Worm (Caenorhabditis elegans) whole organism, L1 larva: ENCODE data around the gene spat-2.

ENCODE experiments used
- Y116A8C.19 ChIP-seq: sonication (generic microtip); optimal IDR thresholded peaks from 2 replicates; lab custom pipeline; 2016; ENCODE audit warnings: missing compliant biosample characterization, missing genetic modification characterization, borderline replicate concordance
- aha-1 ChIP-seq: fragments of 150-350 bp; optimal IDR thresholded peaks from 2 replicates; lab custom pipeline; 2014; ENCODE audit warnings: missing biosample characterization, missing genetic modification characterization
- aly-2 ChIP-seq: fragments of 150-350 bp; optimal IDR thresholded peaks from 2 replicates; lab custom pipeline; 2014; ENCODE audit warnings: missing biosample characterization, missing genetic modification characterization
- blmp-1 ChIP-seq: fragments of 150-350 bp; optimal IDR thresholded peaks from 2 replicates; lab custom pipeline; 2014; ENCODE audit warnings: missing biosample characterization, missing genetic modification characterization
- ceh-82 ChIP-seq, 3 experiments: fragments of 150-350 bp in 1 of 3; sonication (generic microtip) in 2 of 3; optimal IDR thresholded peaks; 2 replicates each; lab custom pipeline; 2014 to 2017; ENCODE audit warnings: missing biosample characterization in 3 of 3, missing genetic modification characterization in 3 of 3
- ceh-88 ChIP-seq: fragments of 200-800 bp; sonication (Bioruptor generic); IDR thresholded peaks from 2 replicates; pipeline ENCODE4 v1.3.6; 2022; ENCODE audit warnings: missing genetic modification characterization, missing compliant biosample characterization
- ceh-90 ChIP-seq: sonication (generic microtip); optimal IDR thresholded peaks from 2 replicates; lab custom pipeline; 2016; ENCODE audit warnings: missing genetic modification characterization, missing compliant biosample characterization
- egl-27 ChIP-seq, 2 experiments: fragments of 150-350 bp in 1 of 2; sonication (generic microtip); optimal IDR thresholded peaks; 3 replicates each; lab custom pipeline; 2017 to 2018; ENCODE audit warnings: missing biosample characterization in 2 of 2, missing genetic modification characterization in 2 of 2, missing genetic modification reagents in 2 of 2
- fkh-10 ChIP-seq: sonication (generic microtip); optimal IDR thresholded peaks from 2 replicates; lab custom pipeline; 2017; ENCODE audit warnings: missing biosample characterization, missing genetic modification reagents, missing genetic modification characterization
- fkh-4 ChIP-seq: sonication (generic microtip); optimal IDR thresholded peaks from 2 replicates; lab custom pipeline; 2016; ENCODE audit warnings: missing compliant biosample characterization, missing genetic modification characterization, borderline replicate concordance
- fkh-8 ChIP-seq: sonication (generic microtip); optimal IDR thresholded peaks from 2 replicates; lab custom pipeline; 2016; ENCODE audit warnings: mild to moderate bottlenecking, missing genetic modification characterization, missing compliant biosample characterization
- fos-1 ChIP-seq: fragments of 150-350 bp; optimal IDR thresholded peaks from 2 replicates; lab custom pipeline; 2014; ENCODE audit warnings: missing biosample characterization, missing genetic modification characterization
- grh-1 ChIP-seq: fragments of 200-800 bp; sonication (Bioruptor generic); IDR thresholded peaks from 2 replicates; pipeline ENCODE4 v1.3.6; 2022; ENCODE audit warnings: missing genetic modification reagents, missing genetic modification characterization, missing compliant biosample characterization
- hlh-4 ChIP-seq: sonication (generic microtip); optimal IDR thresholded peaks from 2 replicates; lab custom pipeline; 2016; ENCODE audit warnings: mild to moderate bottlenecking, missing genetic modification characterization, missing compliant biosample characterization
- lin-13 ChIP-seq: fragments of 150-350 bp; optimal IDR thresholded peaks from 2 replicates; lab custom pipeline; 2014; ENCODE audit warnings: missing biosample characterization, missing genetic modification reagents, missing genetic modification characterization
- lin-14 ChIP-seq: fragments of 200-800 bp; sonication (Bioruptor generic); optimal IDR thresholded peaks from 2 replicates; lab custom pipeline; 2018; ENCODE audit warnings: mild to moderate bottlenecking, missing genetic modification characterization, moderate library complexity, missing compliant biosample characterization
- lin-15B ChIP-seq: fragments of 150-350 bp; sonication (generic microtip); optimal IDR thresholded peaks from 3 replicates; lab custom pipeline; 2014; ENCODE audit warnings: missing biosample characterization, missing genetic modification characterization
- lin-39 ChIP-seq: fragments of 150-350 bp; optimal IDR thresholded peaks from 2 replicates; lab custom pipeline; 2014; ENCODE audit warnings: missing biosample characterization, missing genetic modification reagents, missing genetic modification characterization
- lir-3 ChIP-seq: sonication (generic microtip); optimal IDR thresholded peaks from 2 replicates; lab custom pipeline; 2016; ENCODE audit warnings: mild to moderate bottlenecking, missing genetic modification characterization, moderate library complexity, missing compliant biosample characterization; ENCODE audit not compliant: poor library complexity
- lsy-2 ChIP-seq, 2 experiments: fragments of 150-350 bp; optimal IDR thresholded peaks; 2 replicates each; lab custom pipeline; 2014; ENCODE audit warnings: missing biosample characterization in 2 of 2, missing genetic modification characterization in 2 of 2
- mab-9 ChIP-seq: fragments of 200-800 bp; sonication (Bioruptor generic); IDR thresholded peaks from 2 replicates; pipeline ENCODE4 v1.3.6; 2022; ENCODE audit warnings: missing genetic modification reagents, missing genetic modification characterization, missing compliant biosample characterization
- mdl-1 ChIP-seq, 2 experiments: fragments of 150-350 bp; optimal IDR thresholded peaks; 2 replicates each; lab custom pipeline; 2014 to 2017; ENCODE audit warnings: missing biosample characterization in 2 of 2, missing genetic modification characterization in 2 of 2, inconsistent platforms in 1 of 2
- mep-1 ChIP-seq: fragments of 150-350 bp; optimal IDR thresholded peaks from 2 replicates; lab custom pipeline; 2014; ENCODE audit warnings: missing biosample characterization, missing genetic modification characterization
- nhr-11 ChIP-seq: fragments of 150-350 bp; optimal IDR thresholded peaks from 2 replicates; lab custom pipeline; 2014; ENCODE audit warnings: missing biosample characterization, missing genetic modification characterization
- nhr-12 ChIP-seq: sonication (generic microtip); optimal IDR thresholded peaks from 2 replicates; lab custom pipeline; 2017; ENCODE audit warnings: missing biosample characterization, missing genetic modification characterization
- nhr-20 ChIP-seq: sonication (generic microtip); optimal IDR thresholded peaks from 2 replicates; lab custom pipeline; 2016; ENCODE audit warnings: mild to moderate bottlenecking, missing genetic modification characterization, missing compliant biosample characterization
- nhr-76 ChIP-seq: sonication (generic microtip); optimal IDR thresholded peaks from 2 replicates; lab custom pipeline; 2017; ENCODE audit warnings: missing biosample characterization, missing genetic modification characterization
- nhr-77 ChIP-seq: fragments of 150-350 bp; optimal IDR thresholded peaks from 2 replicates; lab custom pipeline; 2014; ENCODE audit warnings: missing biosample characterization, missing genetic modification characterization
- nhr-84 ChIP-seq: sonication (generic microtip); optimal IDR thresholded peaks from 2 replicates; lab custom pipeline; 2017; ENCODE audit warnings: missing biosample characterization, missing genetic modification characterization
- nhr-85 ChIP-seq: sonication (generic microtip); peaks from one replicate; lab custom pipeline; 2016; ENCODE audit warnings: missing genetic modification characterization, inconsistent platforms, missing compliant biosample characterization
- nhr-90 ChIP-seq: sonication (generic microtip); optimal IDR thresholded peaks from 2 replicates; lab custom pipeline; 2016; ENCODE audit warnings: mild to moderate bottlenecking, missing genetic modification characterization, missing compliant biosample characterization; ENCODE audit not compliant: poor library complexity
- pag-3 ChIP-seq: sonication (generic microtip); optimal IDR thresholded peaks from 2 replicates; lab custom pipeline; 2017; ENCODE audit warnings: missing genetic modification characterization, mild to moderate bottlenecking, missing compliant biosample characterization, antibody characterized with exemption, borderline replicate concordance; ENCODE audit not compliant: insufficient read depth
- pax-3 ChIP-seq: fragments of 200-800 bp; sonication (Bioruptor generic); optimal IDR thresholded peaks from 2 replicates; lab custom pipeline; 2018; ENCODE audit warnings: mild to moderate bottlenecking, missing genetic modification characterization, moderate library complexity, missing compliant biosample characterization
- skn-1 ChIP-seq: fragments of 150-350 bp; optimal IDR thresholded peaks from 2 replicates; lab custom pipeline; 2014; ENCODE audit warnings: missing biosample characterization, missing genetic modification characterization
- snu-23 ChIP-seq: sonication (generic microtip); optimal IDR thresholded peaks from 2 replicates; lab custom pipeline; 2016; ENCODE audit warnings: missing genetic modification characterization, missing compliant biosample characterization
- sptf-1 ChIP-seq: fragments of 150-350 bp; optimal IDR thresholded peaks from 2 replicates; lab custom pipeline; 2014; ENCODE audit warnings: missing biosample characterization, missing genetic modification characterization
- sup-37 ChIP-seq: fragments of 200-800 bp; sonication (Bioruptor generic); optimal IDR thresholded peaks from 2 replicates; lab custom pipeline; 2018; ENCODE audit warnings: mild to moderate bottlenecking, missing genetic modification characterization, missing compliant biosample characterization
- tbx-2 ChIP-seq: sonication (generic microtip); optimal IDR thresholded peaks from 2 replicates; lab custom pipeline; 2016; ENCODE audit warnings: missing genetic modification characterization, missing compliant biosample characterization
- tlp-1 ChIP-seq: fragments of 150-350 bp; optimal IDR thresholded peaks from 2 replicates; lab custom pipeline; 2014; ENCODE audit warnings: missing biosample characterization, missing genetic modification characterization
- unc-30 ChIP-seq: sonication (generic microtip); optimal IDR thresholded peaks from 2 replicates; lab custom pipeline; 2017; ENCODE audit warnings: missing biosample characterization, missing genetic modification characterization
- unc-86 ChIP-seq: sonication (generic microtip); optimal IDR thresholded peaks from 2 replicates; lab custom pipeline; 2016; ENCODE audit warnings: missing genetic modification characterization, missing compliant biosample characterization
- unc-98 ChIP-seq: fragments of 200-800 bp; sonication (Bioruptor generic); IDR thresholded peaks from 2 replicates; pipeline ENCODE4 v1.3.6; 2022; ENCODE audit warnings: missing genetic modification characterization, missing compliant biosample characterization
- xbp-1 ChIP-seq: sonication (generic microtip); optimal IDR thresholded peaks from 2 replicates; lab custom pipeline; 2016; ENCODE audit warnings: missing genetic modification characterization, missing compliant biosample characterization
- zag-1 ChIP-seq: fragments of 150-350 bp; optimal IDR thresholded peaks from 2 replicates; lab custom pipeline; 2014; ENCODE audit warnings: missing biosample characterization, missing genetic modification characterization
- ztf-11 ChIP-seq, 2 experiments: sonication (generic microtip); optimal IDR thresholded peaks; 2 replicates each; lab custom pipeline; 2016 to 2017; ENCODE audit warnings: missing genetic modification characterization in 2 of 2, missing biosample characterization in 1 of 2, missing compliant biosample characterization in 1 of 2
- ztf-4 ChIP-seq: fragments of 150-350 bp; optimal IDR thresholded peaks from 2 replicates; lab custom pipeline; 2014; ENCODE audit warnings: missing biosample characterization, missing genetic modification characterization

spat-2 gene

ce11 chrIII:11054532-11055265 is 18.0 kb downstream of the spat-2 start (continued):
- TF ChIP-seq lin-13 (GFP tag; lab: Kevin White, UChicago), result peak; percentile 12
- TF ChIP-seq aly-2 (tag; lab: Kevin White, UChicago), result no peak
- TF ChIP-seq lin-15B (tag; lab: Kevin White, UChicago), result no peak
- no peak for TF ChIP-seq hlh-4 (tag; lab: Kevin White, UChicago)
- TF ChIP-seq unc-30, result no peak
- peak; percentile 46 for TF ChIP-seq unc-86 (tag; lab: Kevin White, UChicago)
- peak in 1 of 2 experiments; percentile 48 for TF ChIP-seq mdl-1 (tag; optimal IDR thresholded peaks at IDR 0.05; lab: Kevin White, UChicago)
- TF ChIP-seq mep-1, result peak; percentile 45
- no peak for TF ChIP-seq fos-1 (tag; lab: Kevin White, UChicago)
- no peak for TF ChIP-seq nhr-84 (tag; lab: Kevin White, UChicago)
- TF ChIP-seq ceh-82 (tag; optimal IDR thresholded peaks at IDR 0.05; lab: Kevin White, UChicago), result peak; percentile 22 to 66 (median 54)
- TF ChIP-seq sup-37 (GFP tag; lab: Kevin White, UChicago), result no peak
- peak; percentile 39 for TF ChIP-seq pax-3 (tag; lab: Kevin White, UChicago)
- peak; percentile 51 for TF ChIP-seq fkh-4 (tag; lab: Kevin White, UChicago)
- peak; percentile 70 for TF ChIP-seq fkh-8 (tag; lab: Kevin White, UChicago)
- TF ChIP-seq Y116A8C.19 (tag; lab: Kevin White, UChicago), result no peak
- TF ChIP-seq pag-3 (tag; lab: Kevin White, UChicago), result peak; percentile 49
- no peak for TF ChIP-seq ceh-90 (tag; lab: Kevin White, UChicago)
- TF ChIP-seq unc-98, result no peak
- TF ChIP-seq blmp-1 (tag; lab: Kevin White, UChicago), result peak; percentile 87
- no peak for TF ChIP-seq tlp-1
- TF ChIP-seq skn-1 (tag; lab: Kevin White, UChicago), result no peak
- TF ChIP-seq mab-9 (GFP tag; lab: Robert Waterston, UW), result no peak
- TF ChIP-seq ceh-88 (GFP tag; lab: Robert Waterston, UW), result peak; percentile 18; the same call in 1 of the 2 replicates
- TF ChIP-seq xbp-1, result peak; percentile 77
- no peak for TF ChIP-seq nhr-11 (tag; lab: Kevin White, UChicago)
- TF ChIP-seq nhr-85 (tag; lab: Kevin White, UChicago), result peak; percentile 63
- peak; percentile 62 for TF ChIP-seq snu-23 (GFP tag; lab: Kevin White, UChicago)
- peak; percentile 53 for TF ChIP-seq fkh-10 (GFP tag; lab: Kevin White, UChicago)
- peak; percentile 22 for TF ChIP-seq nhr-90
- TF ChIP-seq lin-14 (GFP tag; lab: Kevin White, UChicago), result peak; percentile 96
- peak; percentile 41 for TF ChIP-seq ztf-4 (tag; lab: Kevin White, UChicago)
- TF ChIP-seq nhr-20 (tag; lab: Kevin White, UChicago), result peak; percentile 55
- no peak for TF ChIP-seq sptf-1
- TF ChIP-seq egl-27 (tag; optimal IDR thresholded peaks at IDR 0.05; lab: Kevin White, UChicago), result no peak
- no peak for TF ChIP-seq grh-1 (GFP tag; lab: Robert Waterston, UW)
- peak; percentile 13 for TF ChIP-seq nhr-77 (tag; lab: Kevin White, UChicago)
- TF ChIP-seq tbx-2 (tag; lab: Kevin White, UChicago), result peak; percentile 53
- peak; percentile 37 to 70 for TF ChIP-seq lsy-2 (tag; optimal IDR thresholded peaks at IDR 0.05; lab: Kevin White, UChicago)
- TF ChIP-seq aha-1 (tag; lab: Kevin White, UChicago), result no peak
- TF ChIP-seq ztf-11 (tag; optimal IDR thresholded peaks at IDR 0.05; lab: Kevin White, UChicago), result no peak
- TF ChIP-seq nhr-76 (tag; lab: Kevin White, UChicago), result no peak
- TF ChIP-seq zag-1 (tag; lab: Kevin White, UChicago), result no peak
- no peak for TF ChIP-seq lir-3 (tag; lab: Kevin White, UChicago)
- no peak for TF ChIP-seq nhr-12
- TF ChIP-seq lin-39 (tag; lab: Kevin White, UChicago), result no peak
